Worm (Caenorhabditis elegans) whole organism, L1 larva: Measurements from ENCODE around the gene hecw-1.
A peak's percentile ranks its signal among the peaks of the same experiment; 100 is the strongest.

Experiments used
- C34B4.2 ChIP-seq: sonication (generic microtip); optimal IDR thresholded peaks from 2 replicates; lab custom pipeline; 2017; ENCODE audit warnings: mild to moderate bottlenecking, missing genetic modification characterization, missing compliant biosample characterization
- F16B12.6 ChIP-seq: fragments of 150-350 bp; optimal IDR thresholded peaks from 2 replicates; lab custom pipeline; 2014; ENCODE audit warnings: missing biosample characterization, missing genetic modification characterization
- aha-1 ChIP-seq: fragments of 150-350 bp; optimal IDR thresholded peaks from 2 replicates; lab custom pipeline; 2014; ENCODE audit warnings: missing biosample characterization, missing genetic modification characterization
- ceh-63 ChIP-seq: fragments of 200-800 bp; sonication (Bioruptor generic); optimal IDR thresholded peaks from 2 replicates; lab custom pipeline; 2018; ENCODE audit warnings: mild to moderate bottlenecking, missing genetic modification characterization, missing compliant biosample characterization
- ceh-8 ChIP-seq: fragments of 200-800 bp; sonication (Bioruptor generic); optimal IDR thresholded peaks from 2 replicates; lab custom pipeline; 2018; ENCODE audit warnings: mild to moderate bottlenecking, missing genetic modification characterization, moderate library complexity, missing compliant biosample characterization
- ceh-88 ChIP-seq: fragments of 200-800 bp; sonication (Bioruptor generic); IDR thresholded peaks from 2 replicates; pipeline ENCODE4 v1.3.6; 2022; ENCODE audit warnings: missing genetic modification characterization, missing compliant biosample characterization
- dsc-1 ChIP-seq: sonication (generic microtip); optimal IDR thresholded peaks from 2 replicates; lab custom pipeline; 2016; ENCODE audit warnings: mild to moderate bottlenecking, missing genetic modification characterization, missing compliant biosample characterization
- efl-1 ChIP-seq, 4 experiments: fragments of 150-350 bp; optimal IDR thresholded peaks in 3 of 4; peaks in 1 of 4; 1 replicate in 1 of 4; 2 replicates in 3 of 4; lab custom pipeline; 2014; ENCODE audit warnings: missing biosample characterization in 2 of 4, missing genetic modification characterization in 2 of 4, missing genetic modification reagents in 2 of 4
- efl-3 ChIP-seq: fragments of 200-800 bp; sonication (Bioruptor generic); optimal IDR thresholded peaks from 2 replicates; lab custom pipeline; 2018; ENCODE audit warnings: mild to moderate bottlenecking, missing genetic modification characterization, missing compliant biosample characterization
- elt-2 ChIP-seq: sonication (generic microtip); optimal IDR thresholded peaks from 2 replicates; lab custom pipeline; 2016; ENCODE audit warnings: missing genetic modification characterization, mild to moderate bottlenecking, inconsistent platforms, missing compliant biosample characterization, missing genetic modification reagents
- ets-5 ChIP-seq: fragments of 200-800 bp; sonication (Bioruptor generic); IDR thresholded peaks from 2 replicates; pipeline ENCODE4 v1.3.6; 2022; ENCODE audit warnings: missing genetic modification characterization, missing compliant biosample characterization
- fkh-10 ChIP-seq: sonication (generic microtip); optimal IDR thresholded peaks from 2 replicates; lab custom pipeline; 2017; ENCODE audit warnings: missing biosample characterization, missing genetic modification reagents, missing genetic modification characterization
- fkh-8 ChIP-seq: sonication (generic microtip); optimal IDR thresholded peaks from 2 replicates; lab custom pipeline; 2016; ENCODE audit warnings: mild to moderate bottlenecking, missing genetic modification characterization, missing compliant biosample characterization
- fos-1 ChIP-seq: fragments of 150-350 bp; optimal IDR thresholded peaks from 2 replicates; lab custom pipeline; 2014; ENCODE audit warnings: missing biosample characterization, missing genetic modification characterization
- grh-1 ChIP-seq: fragments of 200-800 bp; sonication (Bioruptor generic); IDR thresholded peaks from 2 replicates; pipeline ENCODE4 v1.3.6; 2022; ENCODE audit warnings: missing genetic modification reagents, missing genetic modification characterization, missing compliant biosample characterization
- hlh-17 ChIP-seq: fragments of 200-800 bp; sonication (Bioruptor generic); optimal IDR thresholded peaks from 2 replicates; lab custom pipeline; 2018; ENCODE audit warnings: missing genetic modification characterization, mild to moderate bottlenecking, missing compliant biosample characterization, moderate library complexity, borderline replicate concordance
- isw-1 ChIP-seq: fragments of 200-800 bp; sonication (Bioruptor generic); IDR thresholded peaks from 2 replicates; pipeline ENCODE4 v1.3.6; 2022; ENCODE audit warnings: missing genetic modification characterization, missing compliant biosample characterization
- lin-14 ChIP-seq: fragments of 200-800 bp; sonication (Bioruptor generic); optimal IDR thresholded peaks from 2 replicates; lab custom pipeline; 2018; ENCODE audit warnings: mild to moderate bottlenecking, missing genetic modification characterization, moderate library complexity, missing compliant biosample characterization
- lin-15B ChIP-seq: fragments of 150-350 bp; sonication (generic microtip); optimal IDR thresholded peaks from 3 replicates; lab custom pipeline; 2014; ENCODE audit warnings: missing biosample characterization, missing genetic modification characterization
- lir-3 ChIP-seq: sonication (generic microtip); optimal IDR thresholded peaks from 2 replicates; lab custom pipeline; 2016; ENCODE audit warnings: mild to moderate bottlenecking, missing genetic modification characterization, moderate library complexity, missing compliant biosample characterization; ENCODE audit not compliant: poor library complexity
- lsy-2 ChIP-seq, 2 experiments: fragments of 150-350 bp; optimal IDR thresholded peaks; 2 replicates each; lab custom pipeline; 2014; ENCODE audit warnings: missing biosample characterization in 2 of 2, missing genetic modification characterization in 2 of 2
- mdl-1 ChIP-seq, 2 experiments: fragments of 150-350 bp; optimal IDR thresholded peaks; 2 replicates each; lab custom pipeline; 2014 to 2017; ENCODE audit warnings: missing biosample characterization in 2 of 2, missing genetic modification characterization in 2 of 2, inconsistent platforms in 1 of 2
- mep-1 ChIP-seq: fragments of 150-350 bp; optimal IDR thresholded peaks from 2 replicates; lab custom pipeline; 2014; ENCODE audit warnings: missing biosample characterization, missing genetic modification characterization
- nhr-12 ChIP-seq: sonication (generic microtip); optimal IDR thresholded peaks from 2 replicates; lab custom pipeline; 2017; ENCODE audit warnings: missing biosample characterization, missing genetic modification characterization
- nhr-20 ChIP-seq: sonication (generic microtip); optimal IDR thresholded peaks from 2 replicates; lab custom pipeline; 2016; ENCODE audit warnings: mild to moderate bottlenecking, missing genetic modification characterization, missing compliant biosample characterization
- nhr-237 ChIP-seq: fragments of 150-350 bp; optimal IDR thresholded peaks from 2 replicates; lab custom pipeline; 2014; ENCODE audit warnings: missing biosample characterization, missing genetic modification characterization
- nhr-28 ChIP-seq: fragments of 150-350 bp; optimal IDR thresholded peaks from 2 replicates; lab custom pipeline; 2014; ENCODE audit warnings: missing biosample characterization, missing genetic modification characterization
- nhr-76 ChIP-seq: sonication (generic microtip); optimal IDR thresholded peaks from 2 replicates; lab custom pipeline; 2017; ENCODE audit warnings: missing biosample characterization, missing genetic modification characterization
- nhr-77 ChIP-seq: fragments of 150-350 bp; optimal IDR thresholded peaks from 2 replicates; lab custom pipeline; 2014; ENCODE audit warnings: missing biosample characterization, missing genetic modification characterization
- pag-3 ChIP-seq: sonication (generic microtip); optimal IDR thresholded peaks from 2 replicates; lab custom pipeline; 2017; ENCODE audit warnings: missing genetic modification characterization, mild to moderate bottlenecking, missing compliant biosample characterization, antibody characterized with exemption, borderline replicate concordance; ENCODE audit not compliant: insufficient read depth
- pax-3 ChIP-seq: fragments of 200-800 bp; sonication (Bioruptor generic); optimal IDR thresholded peaks from 2 replicates; lab custom pipeline; 2018; ENCODE audit warnings: mild to moderate bottlenecking, missing genetic modification characterization, moderate library complexity, missing compliant biosample characterization
- pqm-1 ChIP-seq: sonication (generic microtip); optimal IDR thresholded peaks from 3 replicates; lab custom pipeline; 2017; ENCODE audit warnings: missing biosample characterization, missing genetic modification characterization
- rnt-1 ChIP-seq: sonication (generic microtip); optimal IDR thresholded peaks from 2 replicates; lab custom pipeline; 2016; ENCODE audit warnings: mild to moderate bottlenecking, missing genetic modification characterization, moderate library complexity, missing compliant biosample characterization
- snu-23 ChIP-seq: sonication (generic microtip); optimal IDR thresholded peaks from 2 replicates; lab custom pipeline; 2016; ENCODE audit warnings: missing genetic modification characterization, missing compliant biosample characterization
- sox-4 ChIP-seq: sonication (generic microtip); optimal IDR thresholded peaks from 2 replicates; lab custom pipeline; 2016; ENCODE audit warnings: missing genetic modification characterization, missing compliant biosample characterization
- sup-37 ChIP-seq: fragments of 200-800 bp; sonication (Bioruptor generic); optimal IDR thresholded peaks from 2 replicates; lab custom pipeline; 2018; ENCODE audit warnings: mild to moderate bottlenecking, missing genetic modification characterization, missing compliant biosample characterization
- tlp-1 ChIP-seq: fragments of 150-350 bp; optimal IDR thresholded peaks from 2 replicates; lab custom pipeline; 2014; ENCODE audit warnings: missing biosample characterization, missing genetic modification characterization
- unc-62 ChIP-seq: fragments of 150-350 bp; optimal IDR thresholded peaks from 2 replicates; lab custom pipeline; 2014; ENCODE audit warnings: missing biosample characterization, missing genetic modification reagents, missing genetic modification characterization
- unc-98 ChIP-seq: fragments of 200-800 bp; sonication (Bioruptor generic); IDR thresholded peaks from 2 replicates; pipeline ENCODE4 v1.3.6; 2022; ENCODE audit warnings: missing genetic modification characterization, missing compliant biosample characterization
- zag-1 ChIP-seq: fragments of 150-350 bp; optimal IDR thresholded peaks from 2 replicates; lab custom pipeline; 2014; ENCODE audit warnings: missing biosample characterization, missing genetic modification characterization
- zip-4 ChIP-seq: fragments of 200-800 bp; sonication (Bioruptor generic); optimal IDR thresholded peaks from 2 replicates; lab custom pipeline; 2018; ENCODE audit warnings: mild to moderate bottlenecking, missing genetic modification characterization, moderate library complexity, missing compliant biosample characterization
- ztf-4 ChIP-seq: fragments of 150-350 bp; optimal IDR thresholded peaks from 2 replicates; lab custom pipeline; 2014; ENCODE audit warnings: missing biosample characterization, missing genetic modification characterization

Gene hecw-1

DNA sequence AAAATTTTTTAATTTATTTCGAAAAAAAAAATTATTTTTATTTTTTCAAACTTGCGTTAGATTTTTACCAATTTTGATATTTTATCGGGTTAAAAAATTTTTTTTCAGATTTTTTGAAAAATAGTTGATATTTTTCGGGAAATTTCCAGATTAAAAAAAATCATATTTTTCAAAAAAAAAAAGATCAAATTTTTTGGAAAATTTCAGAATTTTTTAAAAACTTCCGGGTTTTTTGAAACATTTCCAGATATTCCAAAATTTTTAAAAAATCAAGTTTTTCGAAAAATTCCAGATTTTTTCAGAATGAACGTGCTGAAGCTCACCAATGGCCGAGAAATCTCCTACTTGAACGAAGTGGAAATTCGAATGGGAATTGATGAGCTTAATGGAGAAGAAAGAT lies 35.7 kb upstream of the hecw-1 start, which contains the start of gene metl-18:
Gene metl-18, plus strand, starts transcription at position 301 of the 400 bp plus-strand sequence.
- TF ChIP-seq unc-98 (GFP tag; lab: Robert Waterston, UW): no peak
- TF ChIP-seq efl-1 (optimal IDR thresholded peaks at IDR 0.05; lab: Kevin White, UChicago): no peak
- peak in 1 of 2 experiments; percentile 34 for TF ChIP-seq efl-1 (GFP tag; optimal IDR thresholded peaks at IDR 0.05 in 1 of 2; lab: Kevin White, UChicago)
- TF ChIP-seq, all 84 proteins: peak for 1

- TF ChIP-seq nhr-28 (tag; lab: Kevin White, UChicago): no peak
These were observed 34.2 kb upstream of the hecw-1 start for ce11 chrIII:3423924-3424323.

DNA sequence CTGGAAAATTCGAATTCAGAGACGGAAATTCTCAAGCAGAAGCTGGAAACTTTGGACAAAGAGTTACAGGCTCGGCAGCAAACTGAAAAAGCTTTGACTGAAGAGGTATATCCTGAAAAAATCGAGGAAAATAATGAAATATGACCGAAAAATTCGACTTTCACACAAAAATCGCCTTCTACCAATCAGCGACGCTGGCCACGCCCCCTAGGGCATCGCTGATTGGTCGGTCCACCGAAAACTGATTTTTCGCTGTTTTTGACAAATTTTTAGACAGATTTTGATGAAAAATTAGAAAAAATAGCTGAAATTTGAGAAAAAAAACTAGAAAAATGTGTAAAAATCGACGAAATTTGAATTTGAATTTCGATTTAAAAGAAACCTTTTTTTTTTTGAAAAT lies 29.1 kb upstream of the hecw-1 start:
- TF ChIP-seq isw-1 (GFP tag; lab: Robert Waterston, UW): no peak
- TF ChIP-seq sox-4 (tag; lab: Kevin White, UChicago): no peak
- no peak for TF ChIP-seq nhr-12
- TF ChIP-seq lin-15B: no peak
- no peak for TF ChIP-seq efl-3 (GFP tag; lab: Kevin White, UChicago)
- TF ChIP-seq grh-1 (GFP tag; lab: Robert Waterston, UW): no peak
- no peak for TF ChIP-seq ztf-4 (tag; lab: Kevin White, UChicago)
- TF ChIP-seq ceh-8 (GFP tag; lab: Kevin White, UChicago): no peak
- TF ChIP-seq zip-4 (GFP tag; lab: Kevin White, UChicago): no peak
- no peak for TF ChIP-seq ets-5 (GFP tag; lab: Robert Waterston, UW)
- no peak for TF ChIP-seq aha-1 (tag; lab: Kevin White, UChicago)
- no peak for TF ChIP-seq pax-3 (tag; lab: Kevin White, UChicago)
- no peak for TF ChIP-seq ceh-63 (GFP tag; lab: Kevin White, UChicago)
- TF ChIP-seq F16B12.6 (tag; lab: Kevin White, UChicago): no peak
- no peak for TF ChIP-seq C34B4.2 (tag; lab: Kevin White, UChicago)
- no peak for TF ChIP-seq tlp-1 (tag; lab: Kevin White, UChicago)
- TF ChIP-seq sup-37 (GFP tag; lab: Kevin White, UChicago): no peak

- TF ChIP-seq zag-1 (tag; lab: Kevin White, UChicago) (no peak), nhr-76 (tag; lab: Kevin White, UChicago) (no peak), lin-15B (no peak), mdl-1 (tag; optimal IDR thresholded peaks at IDR 0.05; lab: Kevin White, UChicago) (no peak), ceh-8 (GFP tag; lab: Kevin White, UChicago) (no peak), elt-2 (no peak), pag-3 (no peak), nhr-28 (tag; lab: Kevin White, UChicago) (no peak)
These were observed 27.7 kb upstream of the hecw-1 start for ce11 chrIII:3417453-3417852.

ce11 chrIII:3414412-3414811 lies 24.6 kb upstream of the hecw-1 start:
- TF ChIP-seq rnt-1 (tag; lab: Kevin White, UChicago) (no peak), pqm-1 (tag; lab: Kevin White, UChicago) (no peak), efl-1 (optimal IDR thresholded peaks at IDR 0.05; lab: Kevin White, UChicago) (no peak), efl-1 (GFP tag; optimal IDR thresholded peaks at IDR 0.05 in 1 of 2; lab: Kevin White, UChicago) (peak in 1 of 2 experiments; percentile 17), dsc-1 (tag; lab: Kevin White, UChicago) (no peak), snu-23 (GFP tag; lab: Kevin White, UChicago) (no peak), hlh-17 (GFP tag; lab: Kevin White, UChicago) (no peak), mep-1 (tag; lab: Kevin White, UChicago) (no peak), unc-62 (no peak)

ce11 chrIII:3413437-3413836 lies 23.7 kb upstream of the hecw-1 start:
- TF ChIP-seq nhr-20 (tag; lab: Kevin White, UChicago) (no peak), ceh-63 (GFP tag; lab: Kevin White, UChicago) (no peak), lir-3 (tag; lab: Kevin White, UChicago) (no peak), lsy-2 (tag; optimal IDR thresholded peaks at IDR 0.05; lab: Kevin White, UChicago) (no peak), fkh-10 (GFP tag; lab: Kevin White, UChicago) (no peak), pag-3 (no peak), ceh-8 (GFP tag; lab: Kevin White, UChicago) (no peak), tlp-1 (tag; lab: Kevin White, UChicago) (no peak), elt-2 (no peak), fos-1 (tag; lab: Kevin White, UChicago) (no peak), nhr-237 (tag; lab: Kevin White, UChicago) (no peak), nhr-77 (no peak), ceh-88 (GFP tag; lab: Robert Waterston, UW) (no peak), lin-14 (no peak), hlh-17 (GFP tag; lab: Kevin White, UChicago) (no peak), fkh-8 (tag; lab: Kevin White, UChicago) (no peak), zag-1 (tag; lab: Kevin White, UChicago) (no peak)
- TF ChIP-seq, all 84 proteins: peak for 0
